Worm (Caenorhabditis elegans): Measurements from ENCODE around the gene ppm-1.A.

Gene ppm-1.A

ce11 chrV:10572614-10573013, 36.4 kb upstream of the ppm-1.A start, which contains the start of gene del-6:
del-6 (plus strand) TSS chrV:10572914.
- no peak for TF ChIP-seq ZK546.5 (tag; optimal IDR thresholded peaks at IDR 0.05)
- no peak for TF ChIP-seq daf-8 (GFP tag; IDR thresholded peaks at IDR 0.05)
- no peak for TF ChIP-seq mdl-1 (tag; optimal IDR thresholded peaks at IDR 0.05)
- TF ChIP-seq cey-2 (tag; optimal IDR thresholded peaks at IDR 0.05; ENCODE audit: borderline replicate concordance, insufficient read depth) = no peak
- no peak for TF ChIP-seq fos-1 (tag; optimal IDR thresholded peaks at IDR 0.05)
- TF ChIP-seq ceh-28 (tag; optimal IDR thresholded peaks at IDR 0.05) = no peak

ce11 chrV:10571523-10571922, 35.3 kb upstream of the ppm-1.A start:
- TF ChIP-seq unc-62 (GFP tag; optimal IDR thresholded peaks at IDR 0.05 in 1 of 2) (peak in 1 of 2 experiments; percentile 71), unc-62 (tag; optimal IDR thresholded peaks at IDR 0.05) (no peak), hmg-1.1 (GFP tag; IDR thresholded peaks at IDR 0.05) (no peak), aha-1 (tag) (peak; percentile 64), nhr-28 (tag; optimal IDR thresholded peaks at IDR 0.05) (peak; percentile 47)

- TF ChIP-seq nhr-102 (tag; optimal IDR thresholded peaks at IDR 0.05) = no peak
- peak in 1 of 2 experiments; percentile 92 for TF ChIP-seq unc-62 (GFP tag; optimal IDR thresholded peaks at IDR 0.05 in 1 of 2)
- TF ChIP-seq unc-62 (tag; optimal IDR thresholded peaks at IDR 0.05) = no peak
Measured at ce11 chrV:10568496-10568895, 32.3 kb upstream of the ppm-1.A start.

- TF ChIP-seq Y75B8A.6 (GFP tag; IDR thresholded peaks at IDR 0.05) (no peak), dmd-9 (GFP tag; IDR thresholded peaks at IDR 0.05) (no peak), nhr-10 (tag; optimal IDR thresholded peaks at IDR 0.05) (peak; percentile 3), nhr-77 (tag; optimal IDR thresholded peaks at IDR 0.05) (peak; percentile 8), unc-62 (GFP tag; optimal IDR thresholded peaks at IDR 0.05 in 1 of 2) (peak in 1 of 2 experiments; percentile 33), unc-62 (tag; optimal IDR thresholded peaks at IDR 0.05) (no peak), dve-1 (tag; optimal IDR thresholded peaks at IDR 0.05; ENCODE audit: insufficient read depth) (peak; percentile 8), dmd-6 (GFP tag; IDR thresholded peaks at IDR 0.05) (peak; percentile 57), hlh-11 (tag; optimal IDR thresholded peaks at IDR 0.05) (peak; percentile 13), madf-9 (GFP tag; conservative IDR thresholded peaks at IDR 0.05) (no peak), daf-16 (GFP tag; optimal IDR thresholded peaks at IDR 0.05) (no peak), daf-16 (tag; optimal IDR thresholded peaks at IDR 0.05) (peak; percentile 80)
Measured at ce11 chrV:10564830-10565365, 28.7 kb upstream of the ppm-1.A start, which contains the start of gene cat-4. cat-4 (plus strand) TSS chrV:10564880.

- no peak for TF ChIP-seq nhr-25 (tag; optimal IDR thresholded peaks at IDR 0.05; ENCODE audit: borderline replicate concordance, insufficient read depth)
- peak; percentile 37 for TF ChIP-seq nhr-28 (tag; optimal IDR thresholded peaks at IDR 0.05)
- peak; percentile 73 for TF ChIP-seq aha-1 (tag)
- peak; percentile 9 for TF ChIP-seq hlh-11 (tag; optimal IDR thresholded peaks at IDR 0.05)
Measured at ce11 chrV:10564140-10564539, 28.0 kb upstream of the ppm-1.A start.

- no peak for TF ChIP-seq lin-38 (GFP tag; IDR thresholded peaks at IDR 0.05)
- TF ChIP-seq dve-1 (tag; optimal IDR thresholded peaks at IDR 0.05; ENCODE audit: insufficient read depth) = peak; percentile 18
- peak; percentile 82 for TF ChIP-seq dmd-6 (GFP tag; IDR thresholded peaks at IDR 0.05)
- TF ChIP-seq pqm-1 (tag; optimal IDR thresholded peaks at IDR 0.05) = no peak
- TF ChIP-seq egl-43 (GFP tag; IDR thresholded peaks at IDR 0.05) = no peak
- TF ChIP-seq hif-1 (tag; optimal IDR thresholded peaks at IDR 0.05) = no peak
Measured at ce11 chrV:10562817-10563216, 26.6 kb upstream of the ppm-1.A start.

ce11 chrV:10561632-10562031, 25.4 kb upstream of the ppm-1.A start:
- TF ChIP-seq set-16 (GFP tag; IDR thresholded peaks at IDR 0.05) (peak; percentile 84; the same call in 1 of the 2 replicates), unc-62 (GFP tag; optimal IDR thresholded peaks at IDR 0.05 in 1 of 2) (peak in 1 of 2 experiments; percentile 73), unc-62 (tag; optimal IDR thresholded peaks at IDR 0.05) (no peak), fkh-10 (GFP tag; optimal IDR thresholded peaks at IDR 0.05) (no peak), pqm-1 (tag; optimal IDR thresholded peaks at IDR 0.05) (no peak)

Measured in whole organism, L4 larva.